Fruit fly (Drosophila melanogaster) whole organism, embryonic: ENCODE data around the gene CSN5.
A peak's percentile ranks its signal among the peaks of the same experiment; 100 is the strongest.

Source experiments
- Abd-B ChIP-seq: fragments of 200-800 bp; sonication (Bioruptor generic); optimal IDR thresholded peaks from 2 replicates; lab custom pipeline; 2018; ENCODE audit warnings: missing biosample characterization, mild to moderate bottlenecking, missing genetic modification characterization, moderate library complexity
- BtbVII ChIP-seq: fragments of 200-800 bp; sonication (Bioruptor generic); optimal IDR thresholded peaks from 3 replicates; lab custom pipeline; 2017; ENCODE audit warnings: missing biosample characterization, mild to moderate bottlenecking, missing genetic modification characterization
- CG10462 ChIP-seq: fragments of 200-800 bp; sonication (Bioruptor generic); optimal IDR thresholded peaks from 2 replicates; lab custom pipeline; 2016; ENCODE audit warnings: missing biosample characterization, missing genetic modification characterization
- CG11504 ChIP-seq: fragments of 200-800 bp; sonication (Bioruptor generic); optimal IDR thresholded peaks from 3 replicates; lab custom pipeline; 2019; ENCODE audit warnings: missing biosample characterization, mild to moderate bottlenecking, missing genetic modification characterization, moderate library complexity
- CG12659 ChIP-seq: fragments of 200-800 bp; sonication (Bioruptor generic); optimal IDR thresholded peaks from 3 replicates; lab custom pipeline; 2017; ENCODE audit warnings: mild to moderate bottlenecking, missing biosample characterization, missing genetic modification reagents, missing genetic modification characterization
- CG15514 ChIP-seq: fragments of 200-800 bp; sonication (Bioruptor generic); optimal IDR thresholded peaks from 3 replicates; lab custom pipeline; 2017; ENCODE audit warnings: missing biosample characterization, missing genetic modification characterization, mild to moderate bottlenecking, moderate library complexity, missing genetic modification reagents
- CG17829 ChIP-seq: fragments of 200-800 bp; optimal IDR thresholded peaks from 2 replicates; lab custom pipeline; 2019; ENCODE audit warnings: missing biosample characterization, mild to moderate bottlenecking, missing genetic modification characterization, moderate library complexity
- CG2116 ChIP-seq: fragments of 200-800 bp; sonication (Bioruptor generic); optimal IDR thresholded peaks from 3 replicates; lab custom pipeline; 2018; ENCODE audit warnings: missing biosample characterization, mild to moderate bottlenecking, missing genetic modification characterization
- CG2889 ChIP-seq: fragments of 200-800 bp; sonication (Bioruptor generic); IDR thresholded peaks from 3 replicates; pipeline ENCODE4 v1.3.6; 2022; ENCODE audit warnings: missing biosample characterization, missing genetic modification characterization
- CG30403 ChIP-seq: fragments of 200-800 bp; sonication (Bioruptor generic); optimal IDR thresholded peaks from 3 replicates; lab custom pipeline; 2016; ENCODE audit warnings: missing biosample characterization, missing genetic modification characterization
- CG31224 ChIP-seq: fragments of 200-800 bp; sonication (Bioruptor generic); IDR thresholded peaks from 2 replicates; pipeline ENCODE4 v1.3.6; 2022; ENCODE audit warnings: missing biosample characterization, missing genetic modification characterization
- CG33557 ChIP-seq: fragments of 200-800 bp; sonication (Bioruptor generic); optimal IDR thresholded peaks from 2 replicates; lab custom pipeline; 2019; ENCODE audit warnings: missing biosample characterization, mild to moderate bottlenecking, missing genetic modification characterization, moderate library complexity
- CG6654 ChIP-seq: fragments of 200-800 bp; sonication (Bioruptor generic); optimal IDR thresholded peaks from 2 replicates; lab custom pipeline; 2017; ENCODE audit warnings: missing biosample characterization, mild to moderate bottlenecking, missing genetic modification characterization
- CG7928 ChIP-seq: fragments of 200-800 bp; sonication (Bioruptor generic); optimal IDR thresholded peaks from 2 replicates; lab custom pipeline; 2017; ENCODE audit warnings: missing biosample characterization, mild to moderate bottlenecking, missing genetic modification characterization
- CG7963 ChIP-seq: fragments of 200-800 bp; sonication (Bioruptor generic); IDR thresholded peaks from 3 replicates; pipeline ENCODE4 v1.3.6; 2022; ENCODE audit warnings: missing biosample characterization, missing genetic modification characterization; ENCODE audit not compliant: partially characterized antibody
- CG9215 ChIP-seq: fragments of 200-800 bp; sonication (Bioruptor generic); IDR thresholded peaks from 2 replicates; pipeline ENCODE4 v1.3.6; 2022; ENCODE audit warnings: missing biosample characterization, missing genetic modification characterization
- Dad ChIP-seq: fragments of 200-800 bp; sonication (Bioruptor generic); optimal IDR thresholded peaks from 3 replicates; lab custom pipeline; 2016; ENCODE audit warnings: missing biosample characterization, missing genetic modification characterization
- Elba2 ChIP-seq: fragments of 200-800 bp; sonication (Bioruptor generic); optimal IDR thresholded peaks from 3 replicates; lab custom pipeline; 2016; ENCODE audit warnings: missing biosample characterization, missing genetic modification characterization
- Ets65A ChIP-seq: fragments of 200-800 bp; sonication (Bioruptor generic); peaks from one replicate; lab custom pipeline; 2016; ENCODE audit warnings: missing biosample characterization, missing genetic modification characterization
- Gug ChIP-seq: fragments of 200-800 bp; sonication (Bioruptor generic); IDR thresholded peaks from 4 replicates; pipeline ENCODE4 v1.3.6; 2022; ENCODE audit warnings: missing biosample characterization, missing genetic modification characterization
- H2.0 ChIP-seq: fragments of 200-800 bp; sonication (Bioruptor generic); IDR thresholded peaks from 2 replicates; pipeline ENCODE4 v1.3.6; 2022; ENCODE audit warnings: missing biosample characterization, missing genetic modification characterization
- HLH54F ChIP-seq: fragments of 200-800 bp; sonication (Bioruptor generic); optimal IDR thresholded peaks from 3 replicates; lab custom pipeline; 2016; ENCODE audit warnings: missing biosample characterization, missing genetic modification characterization
- Hr39 ChIP-seq: fragments of >200 bp; optimal IDR thresholded peaks from 2 replicates; lab custom pipeline; 2017
- Hr78 ChIP-seq, 2 experiments: fragments of 200-800 bp in 1 of 2; fragments of >200 bp in 1 of 2; sonication (Bioruptor generic) in 1 of 2; optimal IDR thresholded peaks; 2 replicates each; lab custom pipeline; 2017 to 2019; ENCODE audit warnings: missing biosample characterization in 2 of 2, missing genetic modification characterization in 2 of 2, mild to moderate bottlenecking in 1 of 2, moderate library complexity in 1 of 2
- MBD-R2 ChIP-seq: fragments of 200-800 bp; sonication (Bioruptor generic); IDR thresholded peaks from 2 replicates; pipeline ENCODE4 v1.3.6; 2022; ENCODE audit warnings: missing biosample characterization, missing genetic modification characterization
- Myb ChIP-seq: fragments of 200-800 bp; sonication (Bioruptor generic); optimal IDR thresholded peaks from 2 replicates; lab custom pipeline; 2016; ENCODE audit warnings: missing biosample characterization, missing genetic modification characterization
- NFAT ChIP-seq: fragments of 200-800 bp; sonication (Bioruptor generic); IDR thresholded peaks from 2 replicates; pipeline ENCODE4 v1.3.6; 2022; ENCODE audit warnings: missing biosample characterization, missing genetic modification characterization
- Nf-YB ChIP-seq: fragments of 200-800 bp; sonication (Bioruptor generic); optimal IDR thresholded peaks from 3 replicates; lab custom pipeline; 2019; ENCODE audit warnings: missing biosample characterization, mild to moderate bottlenecking, missing genetic modification characterization, moderate library complexity
- Nf-YC ChIP-seq: fragments of 200-800 bp; optimal IDR thresholded peaks from 3 replicates; lab custom pipeline; 2019; ENCODE audit warnings: missing biosample characterization, mild to moderate bottlenecking, missing genetic modification characterization, moderate library complexity
- Rx ChIP-seq: fragments of 200-800 bp; sonication (Bioruptor generic); IDR thresholded peaks from 2 replicates; pipeline ENCODE4 v1.3.6; 2022; ENCODE audit warnings: missing biosample characterization, missing genetic modification characterization
- Sox100B ChIP-seq: fragments of 200-800 bp; sonication (Bioruptor generic); optimal IDR thresholded peaks from 3 replicates; lab custom pipeline; 2018; ENCODE audit warnings: missing biosample characterization, mild to moderate bottlenecking, missing genetic modification characterization
- Sry-δ ChIP-seq: fragments of 200-800 bp; sonication (Bioruptor generic); optimal IDR thresholded peaks from 2 replicates; lab custom pipeline; 2016; ENCODE audit warnings: missing biosample characterization, missing genetic modification characterization
- ara ChIP-seq: fragments of 200-800 bp; sonication (Bioruptor generic); IDR thresholded peaks from 2 replicates; pipeline ENCODE4 v1.3.6; 2022; ENCODE audit warnings: missing biosample characterization, missing genetic modification characterization
- ato ChIP-seq: fragments of 200-800 bp; sonication (Bioruptor generic); IDR thresholded peaks from 2 replicates; pipeline ENCODE4 v1.3.6; 2022; ENCODE audit warnings: missing biosample characterization, missing genetic modification characterization; ENCODE audit not compliant: partially characterized antibody
- ci ChIP-seq: fragments of 200-800 bp; sonication (Bioruptor generic); IDR thresholded peaks from 3 replicates; pipeline ENCODE4 v1.3.6; 2022; ENCODE audit warnings: missing biosample characterization, missing genetic modification characterization
- corto ChIP-seq: fragments of 200-800 bp; sonication (Bioruptor generic); optimal IDR thresholded peaks from 2 replicates; lab custom pipeline; 2016; ENCODE audit warnings: missing biosample characterization, mild to moderate bottlenecking, missing genetic modification characterization, moderate library complexity
- crol ChIP-seq: fragments of 200-800 bp; sonication (Bioruptor generic); IDR thresholded peaks from 2 replicates; pipeline ENCODE4 v1.3.6; 2022; ENCODE audit warnings: missing biosample characterization, missing genetic modification characterization
- fu2 ChIP-seq: fragments of 200-800 bp; sonication (Bioruptor generic); optimal IDR thresholded peaks from 2 replicates; lab custom pipeline; 2016; ENCODE audit warnings: missing biosample characterization, missing genetic modification characterization
- gce ChIP-seq: fragments of 200-800 bp; sonication (Bioruptor generic); IDR thresholded peaks from 3 replicates; pipeline ENCODE4 v1.3.6; 2022; ENCODE audit warnings: missing biosample characterization, missing genetic modification characterization
- gcm2 ChIP-seq: fragments of 200-800 bp; sonication (Bioruptor generic); optimal IDR thresholded peaks from 2 replicates; lab custom pipeline; 2016; ENCODE audit warnings: missing biosample characterization, missing genetic modification characterization
- inv ChIP-seq: fragments of 200-800 bp; sonication (Bioruptor generic); IDR thresholded peaks from 2 replicates; pipeline ENCODE4 v1.3.6; 2022; ENCODE audit warnings: missing biosample characterization, missing genetic modification characterization; ENCODE audit not compliant: partially characterized antibody
- knrl ChIP-seq: fragments of 200-800 bp; sonication (Bioruptor generic); IDR thresholded peaks from 3 replicates; pipeline ENCODE4 v1.3.6; 2022; ENCODE audit warnings: missing biosample characterization, missing genetic modification characterization; ENCODE audit not compliant: partially characterized antibody
- nerfin-1 ChIP-seq: fragments of 200-800 bp; sonication (Bioruptor generic); optimal IDR thresholded peaks from 3 replicates; lab custom pipeline; 2019; ENCODE audit warnings: missing biosample characterization, mild to moderate bottlenecking, missing genetic modification characterization, moderate library complexity
- nom ChIP-seq: fragments of 200-800 bp; sonication (Bioruptor generic); optimal IDR thresholded peaks from 2 replicates; lab custom pipeline; 2017; ENCODE audit warnings: missing biosample characterization, missing genetic modification characterization, mild to moderate bottlenecking, moderate library complexity, missing genetic modification reagents
- otp ChIP-seq: fragments of 200-800 bp; sonication (Bioruptor generic); IDR thresholded peaks from 3 replicates; pipeline ENCODE4, ENCODE4 v1.3.6; 2022; ENCODE audit warnings: missing biosample characterization, missing genetic modification characterization
- pfk ChIP-seq: fragments of 200-800 bp; sonication (Bioruptor generic); optimal IDR thresholded peaks from 2 replicates; lab custom pipeline; 2018; ENCODE audit warnings: missing biosample characterization, mild to moderate bottlenecking, missing genetic modification characterization, moderate library complexity
- ranshi ChIP-seq: fragments of 200-800 bp; sonication (Bioruptor generic); IDR thresholded peaks from 2 replicates; pipeline ENCODE4 v1.3.6; 2022; ENCODE audit warnings: missing biosample characterization, missing genetic modification characterization
- shn ChIP-seq: fragments of 200-800 bp; sonication (Bioruptor generic); optimal IDR thresholded peaks from 3 replicates; lab custom pipeline; 2016; ENCODE audit warnings: missing biosample characterization, missing genetic modification characterization
- sug ChIP-seq: fragments of 200-800 bp; optimal IDR thresholded peaks from 2 replicates; lab custom pipeline; 2019; ENCODE audit warnings: missing biosample characterization, mild to moderate bottlenecking, missing genetic modification characterization, moderate library complexity
- tgo ChIP-seq: fragments of 200-800 bp; sonication (Bioruptor generic); IDR thresholded peaks from 3 replicates; pipeline ENCODE4 v1.3.6; 2022; ENCODE audit warnings: missing biosample characterization, missing genetic modification characterization
- toy ChIP-seq: fragments of 200-800 bp; sonication (Bioruptor generic); IDR thresholded peaks from 2 replicates; pipeline ENCODE4 v1.3.6; 2022; ENCODE audit warnings: missing biosample characterization, missing genetic modification characterization
- unc-4 ChIP-seq: fragments of 200-800 bp; sonication (Bioruptor generic); IDR thresholded peaks from 2 replicates; pipeline ENCODE4 v1.3.6; 2022; ENCODE audit warnings: missing biosample characterization, missing genetic modification characterization; ENCODE audit not compliant: partially characterized antibody

Gene CSN5

dm6 chr3R:16452954-16453587 lies 16.8 kb upstream of the CSN5 start (continued):
- TF ChIP-seq Gug (no peak), nom (GFP tag; lab: Kevin White, UChicago) (peak; percentile 36), ci (GFP tag; lab: Robert Waterston, UW) (0 out of 3 replicates have a peak, but pooled peaks have one; percentile 13), CG7928 (GFP tag; lab: Kevin White, UChicago) (no peak), unc-4 (GFP tag; lab: Robert Waterston, UW) (no peak), crol (no peak), BtbVII (no peak), shn (no peak), Elba2 (no peak), inv (GFP tag; lab: Robert Waterston, UW) (no peak), Nf-YC (tag; lab: Kevin White, UChicago) (no peak), CG2116 (no peak), CG11504 (tag; lab: Kevin White, UChicago) (no peak), tgo (GFP tag; lab: Robert Waterston, UW) (no peak), corto (no peak), ato (GFP tag; lab: Robert Waterston, UW) (no peak), CG7963 (GFP tag; lab: Robert Waterston, UW) (no peak), Ets65A (GFP tag; lab: Kevin White, UChicago) (peak; percentile 31), H2.0 (GFP tag; lab: Robert Waterston, UW) (no peak), ara (GFP tag; lab: Robert Waterston, UW) (no peak), CG33557 (GFP tag; lab: Kevin White, UChicago) (no peak), HLH54F (no peak), CG17829 (no peak), knrl (GFP tag; lab: Robert Waterston, UW) (no peak), NFAT (GFP tag; lab: Robert Waterston, UW) (no peak), ranshi (GFP tag; lab: Robert Waterston, UW) (no peak), toy (no peak), Rx (GFP tag; lab: Robert Waterston, UW) (no peak), Sry-δ (GFP tag; lab: Kevin White, UChicago) (no peak), sug (peak; percentile 25), Hr39 (lab: Kevin White, UChicago) (no peak), CG2889 (GFP tag; lab: Robert Waterston, UW) (no peak), MBD-R2 (GFP tag; lab: Robert Waterston, UW) (no peak), Abd-B (GFP tag; lab: Kevin White, UChicago) (no peak), CG31224 (GFP tag; lab: Robert Waterston, UW) (no peak), Hr78 (GFP tag; optimal IDR thresholded peaks at IDR 0.05; lab: Kevin White, UChicago) (no peak)

- TF ChIP-seq fu2 (no peak), CG7963 (GFP tag; lab: Robert Waterston, UW) (peak; percentile 68; the same call in 2 of the 3 replicates), CG6654 (GFP tag; lab: Kevin White, UChicago) (no peak), pfk (GFP tag; lab: Kevin White, UChicago) (no peak), nom (GFP tag; lab: Kevin White, UChicago) (peak; percentile 2), Sox100B (GFP tag; lab: Kevin White, UChicago) (no peak), Dad (no peak), CG9215 (GFP tag; lab: Robert Waterston, UW) (no peak), Myb (GFP tag; lab: Kevin White, UChicago) (no peak), gcm2 (GFP tag; lab: Kevin White, UChicago) (no peak), gce (GFP tag; lab: Robert Waterston, UW) (peak; percentile 37; the same call in 1 of the 3 replicates), CG10462 (no peak), otp (no peak), CG12659 (GFP tag; lab: Kevin White, UChicago) (peak; percentile 57), CG30403 (GFP tag; lab: Kevin White, UChicago) (no peak), CG15514 (GFP tag; lab: Kevin White, UChicago) (peak; percentile 82), nerfin-1 (tag; lab: Kevin White, UChicago) (no peak), Nf-YB (GFP tag; lab: Kevin White, UChicago) (peak; percentile 28)
These were observed 16.3 kb upstream of the CSN5 start, which contains the start of gene Pak3 for dm6 chr3R:16453597-16453996. Pak3 (minus strand) TSS chr3R:16453821.
